Worm (Caenorhabditis elegans) whole organism, L2 larva: ENCODE measurements around the gene bec-1.
A peak's percentile ranks its signal among the peaks of the same experiment; 100 is the strongest.

Experiments used
- C34F6.9 ChIP-seq: fragments of 150-350 bp; optimal IDR thresholded peaks from 2 replicates; lab custom pipeline; 2014; ENCODE audit warnings: missing biosample characterization, missing genetic modification characterization
- F13H6.1 ChIP-seq: sonication (generic microtip); optimal IDR thresholded peaks from 2 replicates; lab custom pipeline; 2016; ENCODE audit warnings: missing genetic modification characterization, missing compliant biosample characterization
- Y55F3AM.14 ChIP-seq: fragments of 200-800 bp; sonication (Bioruptor generic); optimal IDR thresholded peaks from 2 replicates; lab custom pipeline; 2018; ENCODE audit warnings: mild to moderate bottlenecking, missing genetic modification characterization, missing compliant biosample characterization
- ZK546.5 ChIP-seq: sonication (generic microtip); optimal IDR thresholded peaks from 2 replicates; lab custom pipeline; 2017; ENCODE audit warnings: missing biosample characterization, missing genetic modification characterization
- alr-1 ChIP-seq: fragments of 150-350 bp; optimal IDR thresholded peaks from 2 replicates; lab custom pipeline; 2014; ENCODE audit warnings: missing biosample characterization, missing genetic modification characterization
- aly-2 ChIP-seq: fragments of 150-350 bp; optimal IDR thresholded peaks from 2 replicates; lab custom pipeline; 2014; ENCODE audit warnings: missing biosample characterization, missing genetic modification characterization
- blmp-1 ChIP-seq: sonication (generic microtip); optimal IDR thresholded peaks from 2 replicates; lab custom pipeline; 2017; ENCODE audit warnings: missing genetic modification characterization, mild to moderate bottlenecking, missing compliant biosample characterization, antibody characterized with exemption, moderate library complexity; ENCODE audit not compliant: insufficient read depth
- crh-2 ChIP-seq: sonication (generic microtip); optimal IDR thresholded peaks from 2 replicates; lab custom pipeline; 2017; ENCODE audit warnings: missing biosample characterization, missing genetic modification characterization
- dmd-4 ChIP-seq: sonication (generic microtip); optimal IDR thresholded peaks from 2 replicates; lab custom pipeline; 2017; ENCODE audit warnings: missing biosample characterization, missing genetic modification characterization
- egl-27 ChIP-seq: sonication (generic microtip); optimal IDR thresholded peaks from 3 replicates; lab custom pipeline; 2017; ENCODE audit warnings: missing biosample characterization, missing genetic modification reagents, missing genetic modification characterization
- elt-1 ChIP-seq: fragments of 150-350 bp; optimal IDR thresholded peaks from 2 replicates; lab custom pipeline; 2014; ENCODE audit warnings: missing biosample characterization, missing genetic modification characterization
- elt-3 ChIP-seq: sonication (generic microtip); optimal IDR thresholded peaks from 2 replicates; lab custom pipeline; 2017; ENCODE audit warnings: missing biosample characterization, missing genetic modification characterization
- fos-1 ChIP-seq: fragments of 150-350 bp; optimal IDR thresholded peaks from 2 replicates; lab custom pipeline; 2014; ENCODE audit warnings: missing biosample characterization, missing genetic modification characterization
- gmeb-1 ChIP-seq: fragments of 150-350 bp; optimal IDR thresholded peaks from 2 replicates; lab custom pipeline; 2014; ENCODE audit warnings: missing biosample characterization, missing genetic modification characterization
- lin-11 ChIP-seq: fragments of 150-350 bp; sonication (generic microtip); optimal IDR thresholded peaks from 2 replicates; lab custom pipeline; 2014; ENCODE audit warnings: missing biosample characterization, missing genetic modification characterization, inconsistent platforms, mixed read lengths
- lin-13 ChIP-seq: fragments of 150-350 bp; optimal IDR thresholded peaks from 2 replicates; lab custom pipeline; 2014; ENCODE audit warnings: missing biosample characterization, missing genetic modification reagents, missing genetic modification characterization
- lsy-2 ChIP-seq, 2 experiments: fragments of 150-350 bp in 1 of 2; sonication (generic microtip) in 1 of 2; optimal IDR thresholded peaks; 2 replicates each; lab custom pipeline; 2014 to 2017; ENCODE audit warnings: missing biosample characterization in 2 of 2, missing genetic modification characterization in 2 of 2
- mab-5 ChIP-seq: fragments of 150-350 bp; optimal IDR thresholded peaks from 2 replicates; lab custom pipeline; 2014; ENCODE audit warnings: missing biosample characterization, missing genetic modification characterization
- mbf-1 ChIP-seq: sonication (generic microtip); optimal IDR thresholded peaks from 2 replicates; lab custom pipeline; 2017; ENCODE audit warnings: missing biosample characterization, missing genetic modification characterization
- nhr-10 ChIP-seq: sonication (generic microtip); optimal IDR thresholded peaks from 2 replicates; lab custom pipeline; 2017; ENCODE audit warnings: missing biosample characterization, missing genetic modification characterization
- nhr-12 ChIP-seq: fragments of 150-350 bp; optimal IDR thresholded peaks from 2 replicates; lab custom pipeline; 2014; ENCODE audit warnings: missing biosample characterization, missing genetic modification characterization
- nhr-129 ChIP-seq: fragments of 150-350 bp; optimal IDR thresholded peaks from 2 replicates; lab custom pipeline; 2014; ENCODE audit warnings: missing biosample characterization, missing genetic modification characterization
- nhr-21 ChIP-seq: fragments of 150-350 bp; optimal IDR thresholded peaks from 2 replicates; lab custom pipeline; 2014; ENCODE audit warnings: missing biosample characterization, missing genetic modification characterization
- nhr-25 ChIP-seq: fragments of 150-350 bp; sonication (generic microtip); optimal IDR thresholded peaks from 3 replicates; lab custom pipeline; 2014; ENCODE audit warnings: missing biosample characterization, missing genetic modification characterization
- nhr-6 ChIP-seq: fragments of 150-350 bp; optimal IDR thresholded peaks from 2 replicates; lab custom pipeline; 2014; ENCODE audit warnings: missing biosample characterization, missing genetic modification characterization
- nhr-77 ChIP-seq: fragments of 150-350 bp; optimal IDR thresholded peaks from 2 replicates; lab custom pipeline; 2014; ENCODE audit warnings: missing biosample characterization, missing genetic modification characterization
- peb-1 ChIP-seq: fragments of 150-350 bp; optimal IDR thresholded peaks from 2 replicates; lab custom pipeline; 2014; ENCODE audit warnings: missing biosample characterization, missing genetic modification characterization
- sem-4 ChIP-seq: fragments of 150-350 bp; optimal IDR thresholded peaks from 2 replicates; lab custom pipeline; 2014; ENCODE audit warnings: missing biosample characterization, missing genetic modification reagents, missing genetic modification characterization
- skn-1 ChIP-seq: sonication (generic microtip); optimal IDR thresholded peaks from 2 replicates; lab custom pipeline; 2017; ENCODE audit warnings: missing biosample characterization, missing genetic modification characterization
- sma-3 ChIP-seq: sonication (generic microtip); optimal IDR thresholded peaks from 2 replicates; lab custom pipeline; 2016; ENCODE audit warnings: missing genetic modification reagents, missing genetic modification characterization, missing compliant biosample characterization
- sma-9 ChIP-seq, 2 experiments: fragments of 150-350 bp in 1 of 2; sonication (generic microtip) in 1 of 2; optimal IDR thresholded peaks; 2 replicates each; lab custom pipeline; 2014 to 2016; ENCODE audit warnings: missing genetic modification characterization in 2 of 2, mild to moderate bottlenecking in 1 of 2, missing biosample characterization in 1 of 2, missing compliant biosample characterization in 1 of 2, missing genetic modification reagents in 1 of 2, moderate library complexity in 1 of 2
- snpc-4 ChIP-seq: fragments of 150-350 bp; optimal IDR thresholded peaks from 2 replicates; lab custom pipeline; 2014; ENCODE audit warnings: missing biosample characterization, missing genetic modification characterization
- unc-55 ChIP-seq: fragments of 150-350 bp; sonication (generic microtip); optimal IDR thresholded peaks from 3 replicates; lab custom pipeline; 2014; ENCODE audit warnings: missing biosample characterization, missing genetic modification reagents, missing genetic modification characterization
- unc-62 ChIP-seq: fragments of 150-350 bp; optimal IDR thresholded peaks from 2 replicates; lab custom pipeline; 2014; ENCODE audit warnings: missing biosample characterization, missing genetic modification reagents, missing genetic modification characterization
- zag-1 ChIP-seq: fragments of 150-350 bp; optimal IDR thresholded peaks from 2 replicates; lab custom pipeline; 2014; ENCODE audit warnings: missing biosample characterization, missing genetic modification characterization
- ztf-1 ChIP-seq: fragments of 200-800 bp; sonication (Bioruptor generic); conservative IDR thresholded peaks from 2 replicates; pipeline ENCODE4 v1.3.6; 2022; ENCODE audit warnings: missing genetic modification characterization, missing compliant biosample characterization
- ztf-11 ChIP-seq: sonication (generic microtip); optimal IDR thresholded peaks from 2 replicates; lab custom pipeline; 2017; ENCODE audit warnings: missing biosample characterization, missing genetic modification characterization
- ztf-4 ChIP-seq: fragments of 150-350 bp; optimal IDR thresholded peaks from 2 replicates; lab custom pipeline; 2014; ENCODE audit warnings: missing biosample characterization, missing genetic modification characterization

bec-1 gene

ce11 chrIV:5655966-5656389 lies 8.2 kb downstream of the bec-1 start:
- TF ChIP-seq C34F6.9 (tag; lab: Kevin White, UChicago) (peak; percentile 73), blmp-1 (tag; lab: Kevin White, UChicago) (peak; percentile 53), nhr-6 (tag; lab: Kevin White, UChicago) (peak; percentile 77), egl-27 (tag; lab: Kevin White, UChicago) (peak; percentile 45), fos-1 (tag; lab: Kevin White, UChicago) (peak; percentile 61), unc-55 (GFP tag; lab: Kevin White, UChicago) (no peak), alr-1 (tag; lab: Kevin White, UChicago) (no peak), gmeb-1 (tag; lab: Kevin White, UChicago) (peak; percentile 80), sma-3 (GFP tag; lab: Kevin White, UChicago) (peak; percentile 69), nhr-129 (peak; percentile 82), lsy-2 (tag; optimal IDR thresholded peaks at IDR 0.05; lab: Kevin White, UChicago) (peak in 1 of 2 experiments; percentile 73), sem-4 (tag; lab: Kevin White, UChicago) (peak; percentile 41), crh-2 (tag; lab: Kevin White, UChicago) (peak; percentile 77), elt-1 (tag; lab: Kevin White, UChicago) (no peak), ztf-4 (tag; lab: Kevin White, UChicago) (peak; percentile 85), nhr-25 (peak; percentile 91), F13H6.1 (tag; lab: Kevin White, UChicago) (peak; percentile 56), nhr-21 (tag; lab: Kevin White, UChicago) (peak; percentile 72), lin-13 (GFP tag; lab: Kevin White, UChicago) (peak; percentile 62), sma-9 (GFP tag; optimal IDR thresholded peaks at IDR 0.05; lab: Kevin White, UChicago) (peak; percentile 91), sma-9 (tag; optimal IDR thresholded peaks at IDR 0.05; lab: Kevin White, UChicago) (no peak), dmd-4 (tag; lab: Kevin White, UChicago) (no peak), nhr-77 (tag; lab: Kevin White, UChicago) (no peak), skn-1 (tag; lab: Kevin White, UChicago) (peak; percentile 92)
- TF ChIP-seq, all 48 proteins: peak for 18

ce11 chrIV:5654693-5655092 lies 9.5 kb downstream of the bec-1 start:
- TF ChIP-seq aly-2 (tag; lab: Kevin White, UChicago) (no peak), nhr-10 (tag; lab: Kevin White, UChicago) (no peak), unc-62 (GFP tag; lab: Kevin White, UChicago) (no peak), egl-27 (tag; lab: Kevin White, UChicago) (no peak), nhr-6 (tag; lab: Kevin White, UChicago) (no peak), elt-3 (no peak), peb-1 (tag; lab: Kevin White, UChicago) (no peak), lin-11 (tag; lab: Kevin White, UChicago) (no peak), alr-1 (tag; lab: Kevin White, UChicago) (no peak), nhr-12 (tag; lab: Kevin White, UChicago) (no peak), nhr-21 (tag; lab: Kevin White, UChicago) (no peak), ZK546.5 (tag; lab: Kevin White, UChicago) (no peak), lin-13 (GFP tag; lab: Kevin White, UChicago) (no peak), lsy-2 (tag; optimal IDR thresholded peaks at IDR 0.05; lab: Kevin White, UChicago) (no peak), ztf-11 (tag; lab: Kevin White, UChicago) (no peak), snpc-4 (tag; lab: Kevin White, UChicago) (no peak), mbf-1 (no peak)

- TF ChIP-seq crh-2 (tag; lab: Kevin White, UChicago): no peak
- no peak for TF ChIP-seq dmd-4 (tag; lab: Kevin White, UChicago)
- no peak for TF ChIP-seq peb-1 (tag; lab: Kevin White, UChicago)
- TF ChIP-seq ztf-1 (GFP tag; lab: Robert Waterston, UW): no peak
- no peak for TF ChIP-seq mbf-1
- TF ChIP-seq sma-9 (GFP tag; optimal IDR thresholded peaks at IDR 0.05; lab: Kevin White, UChicago): peak; percentile 33
- TF ChIP-seq sma-9 (tag; optimal IDR thresholded peaks at IDR 0.05; lab: Kevin White, UChicago): no peak
- TF ChIP-seq skn-1 (tag; lab: Kevin White, UChicago): peak; percentile 88
- TF ChIP-seq nhr-21 (tag; lab: Kevin White, UChicago): no peak
- TF ChIP-seq elt-3: no peak
- TF ChIP-seq snpc-4 (tag; lab: Kevin White, UChicago): no peak
- TF ChIP-seq egl-27 (tag; lab: Kevin White, UChicago): no peak
- TF ChIP-seq zag-1 (tag; lab: Kevin White, UChicago): no peak
- TF ChIP-seq lsy-2 (tag; optimal IDR thresholded peaks at IDR 0.05; lab: Kevin White, UChicago): no peak
- TF ChIP-seq gmeb-1 (tag; lab: Kevin White, UChicago): no peak
- TF ChIP-seq sma-3 (GFP tag; lab: Kevin White, UChicago): peak; percentile 26
- peak; percentile 68 for TF ChIP-seq fos-1 (tag; lab: Kevin White, UChicago)
- no peak for TF ChIP-seq mab-5 (tag; lab: Kevin White, UChicago)
- TF ChIP-seq Y55F3AM.14 (GFP tag; lab: Kevin White, UChicago): no peak
- TF ChIP-seq F13H6.1 (tag; lab: Kevin White, UChicago): peak; percentile 3
These were observed 10.0 kb downstream of the bec-1 start for ce11 chrIV:5654203-5654602.
